Worm (Caenorhabditis elegans) whole organism, early embryonic: ENCODE results near the gene srg-48.

ENCODE experiments used
- B0310.2 ChIP-seq: sonication (generic microtip); optimal IDR thresholded peaks from 2 replicates; lab custom pipeline; 2016; ENCODE audit warnings: mild to moderate bottlenecking, missing genetic modification characterization, missing compliant biosample characterization
- aly-1 ChIP-seq: sonication (generic microtip); optimal IDR thresholded peaks from 2 replicates; lab custom pipeline; 2016; ENCODE audit warnings: missing genetic modification characterization, missing compliant biosample characterization
- ama-1 ChIP-seq: fragments of 150-350 bp; optimal IDR thresholded peaks from 2 replicates; lab custom pipeline; 2014
- ceh-36 ChIP-seq: sonication (generic microtip); optimal IDR thresholded peaks from 2 replicates; lab custom pipeline; 2016; ENCODE audit warnings: missing genetic modification characterization, inconsistent platforms, missing compliant biosample characterization
- flt-1 ChIP-seq: fragments of 200-800 bp; sonication (Bioruptor generic); IDR thresholded peaks from 2 replicates; pipeline ENCODE4 v1.3.6; 2022; ENCODE audit warnings: missing genetic modification characterization, missing compliant biosample characterization
- hmbx-1 ChIP-seq: sonication (generic microtip); optimal IDR thresholded peaks from 2 replicates; lab custom pipeline; 2016; ENCODE audit warnings: mild to moderate bottlenecking, missing genetic modification characterization, missing compliant biosample characterization
- hmg-4 ChIP-seq: fragments of 200-800 bp; sonication (Bioruptor generic); optimal IDR thresholded peaks from 2 replicates; lab custom pipeline; 2018; ENCODE audit warnings: mild to moderate bottlenecking, missing genetic modification characterization, missing compliant biosample characterization
- sea-1 ChIP-seq: fragments of 200-800 bp; sonication (Bioruptor generic); conservative IDR thresholded peaks from 2 replicates; pipeline ENCODE4 v1.3.6; 2022; ENCODE audit warnings: missing genetic modification characterization, missing compliant biosample characterization
- tbx-11 ChIP-seq: fragments of 200-800 bp; sonication (Bioruptor generic); IDR thresholded peaks from 2 replicates; pipeline ENCODE4 v1.3.6; 2022; ENCODE audit warnings: missing genetic modification characterization, missing compliant biosample characterization
- tra-4 ChIP-seq: sonication (generic microtip); optimal IDR thresholded peaks from 2 replicates; lab custom pipeline; 2017; ENCODE audit warnings: missing genetic modification characterization, missing compliant biosample characterization

- no peak for TF ChIP-seq hmg-4 (GFP tag; lab: Kevin White, UChicago)
- no peak for TF ChIP-seq ama-1 (lab: Kevin White, UChicago)
- TF ChIP-seq tbx-11: no peak
- TF ChIP-seq B0310.2 (tag; lab: Kevin White, UChicago): no peak
- TF ChIP-seq sea-1 (GFP tag; lab: Robert Waterston, UW): no peak
- TF ChIP-seq aly-1 (tag; lab: Kevin White, UChicago): no peak
- no peak for TF ChIP-seq flt-1 (GFP tag; lab: Robert Waterston, UW)
- no peak for TF ChIP-seq ceh-36 (tag; lab: Kevin White, UChicago)
- TF ChIP-seq hmbx-1 (tag; lab: Kevin White, UChicago): no peak
- no peak for TF ChIP-seq tra-4 (tag; lab: Kevin White, UChicago)
These were observed at the start of gene srg-48 for ce11 chrIV:7072110-7072509.
